Worm (Caenorhabditis elegans): Measurements from ENCODE around the gene W06G6.2.

W06G6.2 gene

ce11 chrV:16679237-16679636 lies 50.1 kb downstream of the W06G6.2 start, which contains the start of gene srz-103:
Gene srz-103, minus strand, starts transcription at chrV:16679337.
- TF ChIP-seq F13C5.2 (tag; optimal IDR thresholded peaks at IDR 0.05) = no peak
- TF ChIP-seq pes-1 (GFP tag; IDR thresholded peaks at IDR 0.05) = no peak
- no peak for TF ChIP-seq ets-7 (tag; optimal IDR thresholded peaks at IDR 0.05)
- TF ChIP-seq flt-1 (GFP tag; IDR thresholded peaks at IDR 0.05) = no peak
- no peak for TF ChIP-seq aly-1 (tag; optimal IDR thresholded peaks at IDR 0.05)
- TF ChIP-seq sea-1 (GFP tag; conservative IDR thresholded peaks at IDR 0.05) = no peak
- no peak for TF ChIP-seq ceh-36 (tag; optimal IDR thresholded peaks at IDR 0.05)
- no peak for TF ChIP-seq ceh-13 (GFP tag; optimal IDR thresholded peaks at IDR 0.05)
- TF ChIP-seq tbx-37 (GFP tag; conservative IDR thresholded peaks at IDR 0.05) = no peak
- TF ChIP-seq hmbx-1 (tag; optimal IDR thresholded peaks at IDR 0.05) = no peak
- TF ChIP-seq tra-4 (tag; optimal IDR thresholded peaks at IDR 0.05) = no peak
- no peak for TF ChIP-seq hnd-1 (tag; optimal IDR thresholded peaks at IDR 0.05)
- TF ChIP-seq tbx-11 (GFP tag; IDR thresholded peaks at IDR 0.05) = no peak
- no peak for TF ChIP-seq scrt-1 (GFP tag; IDR thresholded peaks at IDR 0.05)
- TF ChIP-seq B0310.2 (tag; optimal IDR thresholded peaks at IDR 0.05) = no peak
- TF ChIP-seq ama-1 (optimal IDR thresholded peaks at IDR 0.05) = no peak
- no peak for TF ChIP-seq hmg-4 (GFP tag; optimal IDR thresholded peaks at IDR 0.05)

All from whole organism, early embryonic.